Fruit fly (Drosophila melanogaster) whole organism, embryonic: ENCODE data around the gene CG8563.
A peak's percentile ranks its signal among the peaks of the same experiment; 100 is the strongest.

ENCODE experiments used
- ATbp ChIP-seq: fragments of 200-800 bp; sonication (Bioruptor generic); optimal IDR thresholded peaks from 2 replicates; lab custom pipeline; 2017; ENCODE audit warnings: missing biosample characterization, mild to moderate bottlenecking, missing genetic modification characterization, missing genetic modification reagents
- Atf6 ChIP-seq: fragments of 200-800 bp; sonication (Bioruptor generic); IDR thresholded peaks from 2 replicates; pipeline ENCODE4 v1.3.6; 2022; ENCODE audit warnings: missing biosample characterization, missing genetic modification characterization
- Blimp-1 ChIP-seq: fragments of 200-800 bp; sonication (Bioruptor generic); optimal IDR thresholded peaks from 3 replicates; lab custom pipeline; 2018; ENCODE audit warnings: missing biosample characterization, missing genetic modification characterization, mild to moderate bottlenecking, moderate library complexity, missing genetic modification reagents
- CG10274 ChIP-seq: fragments of 200-800 bp; sonication (Bioruptor generic); optimal IDR thresholded peaks from 3 replicates; lab custom pipeline; 2017; ENCODE audit warnings: missing biosample characterization, mild to moderate bottlenecking, missing genetic modification characterization
- CG11456 ChIP-seq: fragments of 200-800 bp; sonication (Bioruptor generic); IDR thresholded peaks from 3 replicates; pipeline ENCODE4 v1.3.6; 2022; ENCODE audit warnings: missing biosample characterization, missing genetic modification characterization
- CG15269 ChIP-seq: fragments of 200-800 bp; sonication (Bioruptor generic); optimal IDR thresholded peaks from 2 replicates; lab custom pipeline; 2018; ENCODE audit warnings: missing biosample characterization, mild to moderate bottlenecking, missing genetic modification characterization, moderate library complexity
- CG15696 ChIP-seq: fragments of 200-800 bp; sonication (Bioruptor generic); optimal IDR thresholded peaks from 2 replicates; lab custom pipeline; 2019; ENCODE audit warnings: missing biosample characterization, mild to moderate bottlenecking, missing genetic modification characterization, moderate library complexity
- CG1602 ChIP-seq: fragments of 200-800 bp; sonication (Bioruptor generic); optimal IDR thresholded peaks from 3 replicates; lab custom pipeline; 2016; ENCODE audit warnings: missing biosample characterization, missing genetic modification characterization
- CG1792 ChIP-seq: fragments of 200-800 bp; sonication (Bioruptor generic); optimal IDR thresholded peaks from 2 replicates; lab custom pipeline; 2016; ENCODE audit warnings: missing biosample characterization, missing genetic modification characterization
- CG30020 ChIP-seq: fragments of 200-800 bp; optimal IDR thresholded peaks from 2 replicates; lab custom pipeline; 2019; ENCODE audit warnings: missing biosample characterization, mild to moderate bottlenecking, missing genetic modification characterization, moderate library complexity
- CG3065 ChIP-seq: fragments of 200-800 bp; sonication (Bioruptor generic); optimal IDR thresholded peaks from 2 replicates; lab custom pipeline; 2016; ENCODE audit warnings: missing biosample characterization, missing genetic modification characterization
- CG31441 ChIP-seq: fragments of 200-800 bp; sonication (Bioruptor generic); IDR thresholded peaks from 2 replicates; pipeline ENCODE4 v1.3.6; 2022; ENCODE audit warnings: missing biosample characterization, missing genetic modification characterization
- CG32772 ChIP-seq: fragments of 200-800 bp; sonication (Bioruptor generic); IDR thresholded peaks from 2 replicates; pipeline ENCODE4 v1.3.6; 2022; ENCODE audit warnings: missing biosample characterization, missing genetic modification characterization
- CG3726 ChIP-seq: fragments of 200-800 bp; sonication (Bioruptor generic); IDR thresholded peaks from 3 replicates; pipeline ENCODE4, ENCODE4 v1.3.6; 2022; ENCODE audit warnings: missing biosample characterization, missing genetic modification characterization
- CG4360 ChIP-seq: fragments of 200-800 bp; sonication (Bioruptor generic); IDR thresholded peaks from 2 replicates; pipeline ENCODE4 v1.3.6; 2022; ENCODE audit warnings: missing biosample characterization, missing genetic modification characterization
- CG4617 ChIP-seq: fragments of 200-800 bp; sonication (Bioruptor generic); optimal IDR thresholded peaks from 3 replicates; lab custom pipeline; 2016; ENCODE audit warnings: missing biosample characterization, missing genetic modification characterization, borderline replicate concordance
- CG4820 ChIP-seq: fragments of 200-800 bp; sonication (Bioruptor generic); optimal IDR thresholded peaks from 3 replicates; lab custom pipeline; 2016; ENCODE audit warnings: missing biosample characterization, missing genetic modification characterization
- CG5953 ChIP-seq: fragments of 200-800 bp; sonication (Bioruptor generic); IDR thresholded peaks from 2 replicates; pipeline ENCODE4 v1.3.6; 2022; ENCODE audit warnings: missing biosample characterization, missing genetic modification characterization
- CG6765 ChIP-seq: fragments of 200-800 bp; sonication (Bioruptor generic); optimal IDR thresholded peaks from 3 replicates; lab custom pipeline; 2017; ENCODE audit warnings: missing biosample characterization, mild to moderate bottlenecking, missing genetic modification characterization
- CG7745 ChIP-seq: fragments of 200-800 bp; sonication (Bioruptor generic); optimal IDR thresholded peaks from 2 replicates; lab custom pipeline; 2018; ENCODE audit warnings: missing biosample characterization, mild to moderate bottlenecking, missing genetic modification characterization, moderate library complexity
- CG8765 ChIP-seq: fragments of 200-800 bp; sonication (Bioruptor generic); IDR thresholded peaks from 2 replicates; pipeline ENCODE4 v1.3.6; 2022; ENCODE audit warnings: missing biosample characterization, missing genetic modification characterization
- CG9609 ChIP-seq: fragments of 200-800 bp; sonication (Bioruptor generic); optimal IDR thresholded peaks from 3 replicates; lab custom pipeline; 2016; ENCODE audit warnings: missing biosample characterization, missing genetic modification characterization
- Camta ChIP-seq: fragments of 200-800 bp; sonication (Bioruptor generic); optimal IDR thresholded peaks from 2 replicates; lab custom pipeline; 2016; ENCODE audit warnings: missing biosample characterization, missing genetic modification characterization
- Deaf1 ChIP-seq: fragments of 200-800 bp; optimal IDR thresholded peaks from 3 replicates; lab custom pipeline; 2019; ENCODE audit warnings: missing biosample characterization, mild to moderate bottlenecking, missing genetic modification characterization, moderate library complexity
- Drgx ChIP-seq: fragments of 200-800 bp; sonication (Bioruptor generic); IDR thresholded peaks from 2 replicates; pipeline ENCODE4 v1.3.6; 2022; ENCODE audit warnings: missing biosample characterization, missing genetic modification characterization
- Hmr ChIP-seq: fragments of 200-800 bp; sonication (Bioruptor generic); optimal IDR thresholded peaks from 3 replicates; lab custom pipeline; 2017; ENCODE audit warnings: mild to moderate bottlenecking, missing biosample characterization, missing genetic modification reagents, missing genetic modification characterization
- MESR4 ChIP-seq: fragments of 200-800 bp; sonication (Bioruptor generic); optimal IDR thresholded peaks from 2 replicates; lab custom pipeline; 2018; ENCODE audit warnings: missing biosample characterization, mild to moderate bottlenecking, missing genetic modification characterization, moderate library complexity
- Meics ChIP-seq: fragments of 200-800 bp; sonication (Bioruptor generic); optimal IDR thresholded peaks from 2 replicates; lab custom pipeline; 2017; ENCODE audit warnings: missing biosample characterization, mild to moderate bottlenecking, missing genetic modification characterization
- Myb ChIP-seq: fragments of 200-800 bp; sonication (Bioruptor generic); optimal IDR thresholded peaks from 2 replicates; lab custom pipeline; 2016; ENCODE audit warnings: missing biosample characterization, missing genetic modification characterization
- Nf-YA ChIP-seq: fragments of 200-800 bp; sonication (Bioruptor generic); IDR thresholded peaks from 2 replicates; pipeline ENCODE4 v1.3.6; 2022; ENCODE audit warnings: missing biosample characterization, missing genetic modification characterization
- Opbp ChIP-seq: fragments of 200-800 bp; sonication (Bioruptor generic); IDR thresholded peaks from 3 replicates; pipeline ENCODE4 v1.3.6; 2022; ENCODE audit warnings: missing biosample characterization, missing genetic modification characterization; ENCODE audit not compliant: partially characterized antibody
- Ptx1 ChIP-seq: fragments of 200-800 bp; sonication (Bioruptor generic); IDR thresholded peaks from 2 replicates; pipeline ENCODE4 v1.3.6; 2022; ENCODE audit warnings: missing biosample characterization, missing genetic modification characterization
- Scr ChIP-seq: fragments of 200-800 bp; sonication (Bioruptor generic); IDR thresholded peaks from 2 replicates; pipeline ENCODE4 v1.3.6; 2022; ENCODE audit warnings: missing biosample characterization, missing genetic modification characterization; ENCODE audit not compliant: partially characterized antibody
- Tbp ChIP-seq: fragments of >200 bp; optimal IDR thresholded peaks from 2 replicates; lab custom pipeline; 2018; ENCODE audit warnings: missing biosample characterization, missing genetic modification characterization
- Vsx1 ChIP-seq: fragments of 200-800 bp; sonication (Bioruptor generic); optimal IDR thresholded peaks from 2 replicates; lab custom pipeline; 2017; ENCODE audit warnings: missing biosample characterization, mild to moderate bottlenecking, missing genetic modification characterization, missing genetic modification reagents
- ac ChIP-seq: fragments of 200-800 bp; sonication (Bioruptor generic); optimal IDR thresholded peaks from 3 replicates; lab custom pipeline; 2017; ENCODE audit warnings: missing biosample characterization, mild to moderate bottlenecking, missing genetic modification characterization
- ap ChIP-seq: fragments of 200-800 bp; sonication (Bioruptor generic); IDR thresholded peaks from 2 replicates; pipeline ENCODE4 v1.3.6; 2022; ENCODE audit warnings: missing biosample characterization, missing genetic modification characterization
- ara ChIP-seq: fragments of 200-800 bp; sonication (Bioruptor generic); IDR thresholded peaks from 2 replicates; pipeline ENCODE4 v1.3.6; 2022; ENCODE audit warnings: missing biosample characterization, missing genetic modification characterization
- cad ChIP-seq: fragments of >200 bp; optimal IDR thresholded peaks from 2 replicates; lab custom pipeline; 2017; ENCODE audit warnings: missing biosample characterization, missing genetic modification characterization
- crc ChIP-seq: fragments of 200-800 bp; sonication (Bioruptor generic); optimal IDR thresholded peaks from 2 replicates; lab custom pipeline; 2016; ENCODE audit warnings: missing biosample characterization, missing genetic modification characterization
- dysf ChIP-seq: fragments of 200-800 bp; sonication (Bioruptor generic); IDR thresholded peaks from 3 replicates; pipeline ENCODE4 v1.3.6; 2022; ENCODE audit warnings: missing biosample characterization, missing genetic modification characterization
- en ChIP-seq: fragments of 200-800 bp; sonication (Bioruptor generic); optimal IDR thresholded peaks from 2 replicates; lab custom pipeline; 2016; ENCODE audit warnings: missing biosample characterization, missing genetic modification characterization
- exex ChIP-seq: fragments of 200-800 bp; sonication (Bioruptor generic); optimal IDR thresholded peaks from 4 replicates; lab custom pipeline; 2018; ENCODE audit warnings: missing biosample characterization, mild to moderate bottlenecking, missing genetic modification characterization, moderate library complexity
- gce ChIP-seq: fragments of 200-800 bp; sonication (Bioruptor generic); IDR thresholded peaks from 3 replicates; pipeline ENCODE4 v1.3.6; 2022; ENCODE audit warnings: missing biosample characterization, missing genetic modification characterization
- grn ChIP-seq: fragments of 200-800 bp; sonication (Bioruptor generic); optimal IDR thresholded peaks from 3 replicates; lab custom pipeline; 2017; ENCODE audit warnings: missing biosample characterization, missing genetic modification characterization
- pum ChIP-seq: fragments of 200-800 bp; sonication (Bioruptor generic); optimal IDR thresholded peaks from 2 replicates; lab custom pipeline; 2016; ENCODE audit warnings: missing biosample characterization, missing genetic modification characterization
- pzg ChIP-seq: fragments of 200-800 bp; sonication (Bioruptor generic); optimal IDR thresholded peaks from 3 replicates; lab custom pipeline; 2018; ENCODE audit warnings: missing biosample characterization, mild to moderate bottlenecking, missing genetic modification characterization, moderate library complexity
- row ChIP-seq: fragments of 200-800 bp; sonication (Bioruptor generic); IDR thresholded peaks from 3 replicates; pipeline ENCODE4 v1.3.6; 2022; ENCODE audit warnings: missing biosample characterization, missing genetic modification characterization
- slou ChIP-seq: fragments of 200-800 bp; sonication (Bioruptor generic); optimal IDR thresholded peaks from 3 replicates; lab custom pipeline; 2016; ENCODE audit warnings: missing biosample characterization, missing genetic modification characterization
- sr ChIP-seq: fragments of 200-800 bp; sonication (Bioruptor generic); IDR thresholded peaks from 3 replicates; pipeline ENCODE4 v1.3.6; 2022; ENCODE audit warnings: missing biosample characterization, missing genetic modification characterization
- sug ChIP-seq: fragments of 200-800 bp; optimal IDR thresholded peaks from 2 replicates; lab custom pipeline; 2019; ENCODE audit warnings: missing biosample characterization, mild to moderate bottlenecking, missing genetic modification characterization, moderate library complexity

Gene CG8563

dm6 chr3L:7367798-7368678 is 22.5 kb upstream of the CG8563 start (continued):
- TF ChIP-seq Hmr (GFP tag; lab: Kevin White, UChicago) (peak; percentile 31), CG5953 (GFP tag; lab: Robert Waterston, UW) (peak; percentile 57; the same call in 1 of the 2 replicates), CG6765 (GFP tag; lab: Kevin White, UChicago) (no peak), pum (GFP tag; lab: Kevin White, UChicago) (no peak), Myb (GFP tag; lab: Kevin White, UChicago) (no peak), CG1602 (GFP tag; lab: Kevin White, UChicago) (no peak), CG7745 (no peak), Drgx (GFP tag; lab: Robert Waterston, UW) (no peak), CG4360 (GFP tag; lab: Robert Waterston, UW) (no peak), ATbp (GFP tag; lab: Kevin White, UChicago) (no peak), crc (no peak), ap (GFP tag; lab: Robert Waterston, UW) (no peak), Tbp (GFP tag; lab: Kevin White, UChicago) (no peak), CG15696 (tag; lab: Kevin White, UChicago) (no peak), Nf-YA (GFP tag; lab: Robert Waterston, UW) (no peak), ara (GFP tag; lab: Robert Waterston, UW) (0 out of 2 replicates have a peak, but pooled peaks have one; percentile 43), CG3726 (GFP tag; lab: Robert Waterston, UW) (no peak), CG8765 (GFP tag; lab: Robert Waterston, UW) (no peak), Vsx1 (peak; percentile 95), CG30020 (no peak), sr (GFP tag; lab: Robert Waterston, UW) (peak; percentile 94; the same call in 2 of the 3 replicates), Ptx1 (0 out of 2 replicates have a peak, but pooled peaks have one; percentile 15), Deaf1 (no peak), Scr (GFP tag; lab: Robert Waterston, UW) (no peak), CG10274 (GFP tag; lab: Kevin White, UChicago) (peak; percentile 0), CG11456 (GFP tag; lab: Robert Waterston, UW) (no peak)

- TF ChIP-seq ac (GFP tag; lab: Kevin White, UChicago) (no peak), grn (GFP tag; lab: Kevin White, UChicago) (no peak), CG1792 (GFP tag; lab: Kevin White, UChicago) (no peak), exex (tag; lab: Kevin White, UChicago) (no peak), CG15269 (no peak), CG4820 (GFP tag; lab: Kevin White, UChicago) (no peak), cad (GFP tag; lab: Kevin White, UChicago) (peak; percentile 6), Camta (GFP tag; lab: Kevin White, UChicago) (no peak), gce (GFP tag; lab: Robert Waterston, UW) (no peak), slou (GFP tag; lab: Kevin White, UChicago) (no peak), sug (tag; lab: Kevin White, UChicago) (no peak), CG32772 (no peak), Blimp-1 (GFP tag; lab: Kevin White, UChicago) (no peak), CG3065 (GFP tag; lab: Kevin White, UChicago) (peak; percentile 71), Meics (peak; percentile 38), row (no peak), pzg (peak; percentile 2), Opbp (no peak), dysf (GFP tag; lab: Robert Waterston, UW) (no peak), Atf6 (GFP tag; lab: Robert Waterston, UW) (no peak), CG31441 (GFP tag; lab: Robert Waterston, UW) (no peak), CG9609 (GFP tag; lab: Kevin White, UChicago) (no peak), en (GFP tag; lab: Kevin White, UChicago) (no peak), CG4617 (GFP tag; lab: Kevin White, UChicago) (peak; percentile 39), MESR4 (GFP tag; lab: Kevin White, UChicago) (peak; percentile 51)
Measured at dm6 chr3L:7368934-7369333, 21.6 kb upstream of the CG8563 start, which contains the start of gene Sh3beta. Gene Sh3beta, minus strand, starts transcription at chr3L:7369260.
